Fruit fly (Drosophila melanogaster): ENCODE results near the gene CG8312.

DNA sequence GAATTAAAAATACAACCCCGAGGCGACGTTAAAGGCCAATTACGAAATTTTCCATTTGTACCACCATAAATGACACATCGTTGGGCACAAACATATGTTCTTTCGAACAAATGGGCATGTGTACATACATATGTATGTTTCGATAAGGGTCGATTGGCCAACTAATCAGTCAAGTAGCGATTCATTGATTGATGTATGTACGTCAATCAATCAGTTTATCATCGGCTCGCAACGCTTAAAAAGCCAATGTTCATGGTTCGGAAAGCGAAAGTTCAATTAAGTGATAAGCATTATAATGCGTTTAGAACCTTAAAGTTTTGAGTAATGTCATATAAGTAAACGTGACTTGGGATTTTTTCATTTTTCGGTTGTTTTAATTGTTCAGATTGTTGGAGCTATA, 53.5 kb downstream of the CG8312 start:
- TF ChIP-seq pan (optimal IDR thresholded peaks at IDR 0.05), result no peak
- no peak for TF ChIP-seq h (GFP tag; optimal IDR thresholded peaks at IDR 0.05)

All from whole organism, wandering third instar larva.